Worm (Caenorhabditis elegans) whole organism, L1 larva: ENCODE data around the gene D2007.2.

Source experiments
- C04F5.9 ChIP-seq: sonication (generic microtip); optimal IDR thresholded peaks from 2 replicates; lab custom pipeline; 2016; ENCODE audit warnings: missing genetic modification characterization, missing compliant biosample characterization
- alr-1 ChIP-seq: fragments of 200-800 bp; sonication (Bioruptor generic); optimal IDR thresholded peaks from 2 replicates; lab custom pipeline; 2018; ENCODE audit warnings: borderline replicate concordance, mild to moderate bottlenecking, missing genetic modification characterization, missing compliant biosample characterization
- aly-2 ChIP-seq: fragments of 150-350 bp; optimal IDR thresholded peaks from 2 replicates; lab custom pipeline; 2014; ENCODE audit warnings: missing biosample characterization, missing genetic modification characterization
- ama-1 ChIP-seq: fragments of 150-350 bp; optimal IDR thresholded peaks from 2 replicates; lab custom pipeline; 2014
- blmp-1 ChIP-seq: fragments of 150-350 bp; optimal IDR thresholded peaks from 2 replicates; lab custom pipeline; 2014; ENCODE audit warnings: missing biosample characterization, missing genetic modification characterization
- ceh-8 ChIP-seq: fragments of 200-800 bp; sonication (Bioruptor generic); optimal IDR thresholded peaks from 2 replicates; lab custom pipeline; 2018; ENCODE audit warnings: mild to moderate bottlenecking, missing genetic modification characterization, moderate library complexity, missing compliant biosample characterization
- ces-1 ChIP-seq: fragments of 150-350 bp; optimal IDR thresholded peaks from 2 replicates; lab custom pipeline; 2014; ENCODE audit warnings: missing biosample characterization, missing genetic modification reagents, missing genetic modification characterization
- dsc-1 ChIP-seq: sonication (generic microtip); optimal IDR thresholded peaks from 2 replicates; lab custom pipeline; 2016; ENCODE audit warnings: mild to moderate bottlenecking, missing genetic modification characterization, missing compliant biosample characterization
- efl-1 ChIP-seq, 4 experiments: fragments of 150-350 bp; optimal IDR thresholded peaks in 3 of 4; peaks in 1 of 4; 1 replicate in 1 of 4; 2 replicates in 3 of 4; lab custom pipeline; 2014; ENCODE audit warnings: missing biosample characterization in 2 of 4, missing genetic modification characterization in 2 of 4, missing genetic modification reagents in 2 of 4
- efl-3 ChIP-seq: fragments of 200-800 bp; sonication (Bioruptor generic); optimal IDR thresholded peaks from 2 replicates; lab custom pipeline; 2018; ENCODE audit warnings: mild to moderate bottlenecking, missing genetic modification characterization, missing compliant biosample characterization
- egl-13 ChIP-seq: sonication (generic microtip); optimal IDR thresholded peaks from 2 replicates; lab custom pipeline; 2016; ENCODE audit warnings: missing genotype, missing genetic modification reagents, missing genetic modification characterization, missing compliant biosample characterization
- ets-5 ChIP-seq: fragments of 200-800 bp; sonication (Bioruptor generic); IDR thresholded peaks from 2 replicates; pipeline ENCODE4 v1.3.6; 2022; ENCODE audit warnings: missing genetic modification characterization, missing compliant biosample characterization
- fkh-8 ChIP-seq: sonication (generic microtip); optimal IDR thresholded peaks from 2 replicates; lab custom pipeline; 2016; ENCODE audit warnings: mild to moderate bottlenecking, missing genetic modification characterization, missing compliant biosample characterization
- hlh-4 ChIP-seq: sonication (generic microtip); optimal IDR thresholded peaks from 2 replicates; lab custom pipeline; 2016; ENCODE audit warnings: mild to moderate bottlenecking, missing genetic modification characterization, missing compliant biosample characterization
- hpl-2 ChIP-seq: fragments of 150-350 bp; optimal IDR thresholded peaks from 2 replicates; lab custom pipeline; 2014; ENCODE audit warnings: missing biosample characterization, missing genetic modification reagents, missing genetic modification characterization
- irx-1 ChIP-seq: sonication (generic microtip); optimal IDR thresholded peaks from 2 replicates; lab custom pipeline; 2016; ENCODE audit warnings: missing genetic modification characterization, missing compliant biosample characterization
- lin-14 ChIP-seq: fragments of 200-800 bp; sonication (Bioruptor generic); optimal IDR thresholded peaks from 2 replicates; lab custom pipeline; 2018; ENCODE audit warnings: mild to moderate bottlenecking, missing genetic modification characterization, moderate library complexity, missing compliant biosample characterization
- lin-35 ChIP-seq, 2 experiments: fragments of 150-350 bp; optimal IDR thresholded peaks; 2 replicates each; lab custom pipeline; 2014; ENCODE audit warnings: missing biosample characterization in 2 of 2, missing genetic modification characterization in 2 of 2, missing genetic modification reagents in 2 of 2
- lsy-2 ChIP-seq, 2 experiments: fragments of 150-350 bp; optimal IDR thresholded peaks; 2 replicates each; lab custom pipeline; 2014; ENCODE audit warnings: missing biosample characterization in 2 of 2, missing genetic modification characterization in 2 of 2
- mab-9 ChIP-seq: fragments of 200-800 bp; sonication (Bioruptor generic); IDR thresholded peaks from 2 replicates; pipeline ENCODE4 v1.3.6; 2022; ENCODE audit warnings: missing genetic modification reagents, missing genetic modification characterization, missing compliant biosample characterization
- mef-2 ChIP-seq: fragments of 150-350 bp; optimal IDR thresholded peaks from 2 replicates; lab custom pipeline; 2014; ENCODE audit warnings: missing biosample characterization, missing genetic modification characterization
- nhr-19 ChIP-seq: fragments of 200-800 bp; sonication (Bioruptor generic); conservative IDR thresholded peaks from 2 replicates; pipeline ENCODE4 v1.3.6; 2022; ENCODE audit warnings: missing genetic modification characterization, missing compliant biosample characterization
- nhr-47 ChIP-seq: sonication (generic microtip); optimal IDR thresholded peaks from 2 replicates; lab custom pipeline; 2016; ENCODE audit warnings: mild to moderate bottlenecking, missing genetic modification characterization, moderate library complexity, missing compliant biosample characterization
- nhr-71 ChIP-seq: sonication (generic microtip); optimal IDR thresholded peaks from 2 replicates; lab custom pipeline; 2016; ENCODE audit warnings: mild to moderate bottlenecking, missing genetic modification characterization, moderate library complexity, missing compliant biosample characterization
- nhr-77 ChIP-seq: fragments of 150-350 bp; optimal IDR thresholded peaks from 2 replicates; lab custom pipeline; 2014; ENCODE audit warnings: missing biosample characterization, missing genetic modification characterization
- nhr-85 ChIP-seq: sonication (generic microtip); peaks from one replicate; lab custom pipeline; 2016; ENCODE audit warnings: missing genetic modification characterization, inconsistent platforms, missing compliant biosample characterization
- nhr-90 ChIP-seq: sonication (generic microtip); optimal IDR thresholded peaks from 2 replicates; lab custom pipeline; 2016; ENCODE audit warnings: mild to moderate bottlenecking, missing genetic modification characterization, missing compliant biosample characterization; ENCODE audit not compliant: poor library complexity
- pag-3 ChIP-seq: sonication (generic microtip); optimal IDR thresholded peaks from 2 replicates; lab custom pipeline; 2017; ENCODE audit warnings: missing genetic modification characterization, mild to moderate bottlenecking, missing compliant biosample characterization, antibody characterized with exemption, borderline replicate concordance; ENCODE audit not compliant: insufficient read depth
- pax-3 ChIP-seq: fragments of 200-800 bp; sonication (Bioruptor generic); optimal IDR thresholded peaks from 2 replicates; lab custom pipeline; 2018; ENCODE audit warnings: mild to moderate bottlenecking, missing genetic modification characterization, moderate library complexity, missing compliant biosample characterization
- rnt-1 ChIP-seq: sonication (generic microtip); optimal IDR thresholded peaks from 2 replicates; lab custom pipeline; 2016; ENCODE audit warnings: mild to moderate bottlenecking, missing genetic modification characterization, moderate library complexity, missing compliant biosample characterization
- unc-62 ChIP-seq: fragments of 150-350 bp; optimal IDR thresholded peaks from 2 replicates; lab custom pipeline; 2014; ENCODE audit warnings: missing biosample characterization, missing genetic modification reagents, missing genetic modification characterization
- unc-86 ChIP-seq: sonication (generic microtip); optimal IDR thresholded peaks from 2 replicates; lab custom pipeline; 2016; ENCODE audit warnings: missing genetic modification characterization, missing compliant biosample characterization
- ztf-4 ChIP-seq: fragments of 150-350 bp; optimal IDR thresholded peaks from 2 replicates; lab custom pipeline; 2014; ENCODE audit warnings: missing biosample characterization, missing genetic modification characterization

Gene D2007.2

DNA sequence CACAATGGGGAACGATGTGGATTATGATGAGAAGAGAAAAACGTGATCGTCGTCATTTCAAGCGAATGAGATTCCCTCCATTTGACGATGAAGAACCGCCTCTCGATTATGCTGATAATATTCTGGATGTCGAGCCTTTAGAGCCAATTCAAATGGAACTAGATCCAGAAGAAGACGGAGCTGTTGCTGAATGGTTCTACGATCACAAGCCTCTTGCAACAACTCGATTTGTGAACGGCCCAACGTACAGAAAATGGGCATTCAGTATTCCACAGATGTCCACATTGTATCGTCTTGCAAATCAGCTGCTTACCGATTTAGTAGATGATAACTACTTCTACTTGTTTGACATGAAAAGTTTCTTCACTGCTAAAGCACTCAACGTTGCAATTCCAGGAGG, 16.0 kb downstream of the D2007.2 start:
- TF ChIP-seq hpl-2 (GFP tag; lab: Kevin White, UChicago) (no peak), lin-35 (GFP tag; optimal IDR thresholded peaks at IDR 0.05; lab: Kevin White, UChicago) (no peak), efl-3 (GFP tag; lab: Kevin White, UChicago) (no peak), unc-86 (tag; lab: Kevin White, UChicago) (no peak), ama-1 (lab: Kevin White, UChicago) (no peak), nhr-90 (tag; lab: Kevin White, UChicago) (no peak), blmp-1 (tag; lab: Kevin White, UChicago) (no peak), mef-2 (tag; lab: Kevin White, UChicago) (no peak), alr-1 (tag; lab: Kevin White, UChicago) (peak; percentile 71), efl-1 (optimal IDR thresholded peaks at IDR 0.05; lab: Kevin White, UChicago) (no peak), efl-1 (GFP tag; optimal IDR thresholded peaks at IDR 0.05 in 1 of 2; lab: Kevin White, UChicago) (peak in 1 of 2 experiments; percentile 41), nhr-71 (tag; lab: Kevin White, UChicago) (no peak), ets-5 (no peak), mab-9 (GFP tag; lab: Robert Waterston, UW) (no peak), unc-62 (GFP tag; lab: Kevin White, UChicago) (no peak), hlh-4 (tag; lab: Kevin White, UChicago) (no peak)

- peak; percentile 18 for TF ChIP-seq nhr-19 (GFP tag; lab: Robert Waterston, UW)
- peak; percentile 16 for TF ChIP-seq nhr-71 (tag; lab: Kevin White, UChicago)
- TF ChIP-seq lin-35 (GFP tag; optimal IDR thresholded peaks at IDR 0.05; lab: Kevin White, UChicago) = no peak
- peak; percentile 80 for TF ChIP-seq aly-2 (tag; lab: Kevin White, UChicago)
- peak; percentile 28 for TF ChIP-seq rnt-1
- TF ChIP-seq hpl-2 (GFP tag; lab: Kevin White, UChicago) = no peak
- peak in 1 of 2 experiments; percentile 12 for TF ChIP-seq lsy-2 (tag; optimal IDR thresholded peaks at IDR 0.05; lab: Kevin White, UChicago)
These were observed 23.9 kb downstream of the D2007.2 start for ce11 chrIII:8172609-8173133.

- no peak for TF ChIP-seq pag-3 (tag; lab: Kevin White, UChicago)
- no peak for TF ChIP-seq nhr-47 (tag; lab: Kevin White, UChicago)
- no peak for TF ChIP-seq ama-1 (lab: Kevin White, UChicago)
- TF ChIP-seq egl-13 (tag; lab: Kevin White, UChicago) = no peak
- TF ChIP-seq pax-3 = no peak
- no peak for TF ChIP-seq unc-62 (GFP tag; lab: Kevin White, UChicago)
- no peak for TF ChIP-seq irx-1 (tag; lab: Kevin White, UChicago)
- TF ChIP-seq ztf-4 (tag; lab: Kevin White, UChicago) = no peak
- no peak for TF ChIP-seq nhr-85
- no peak for TF ChIP-seq hlh-4 (tag; lab: Kevin White, UChicago)
- TF ChIP-seq fkh-8 (tag; lab: Kevin White, UChicago) = no peak
- TF ChIP-seq C04F5.9 (tag; lab: Kevin White, UChicago) = no peak
- TF ChIP-seq efl-1 (optimal IDR thresholded peaks at IDR 0.05; lab: Kevin White, UChicago) = no peak
- TF ChIP-seq efl-1 (GFP tag; optimal IDR thresholded peaks at IDR 0.05 in 1 of 2; lab: Kevin White, UChicago) = no peak
- TF ChIP-seq ces-1 (GFP tag; lab: Kevin White, UChicago) = no peak
- no peak for TF ChIP-seq alr-1 (tag; lab: Kevin White, UChicago)
- TF ChIP-seq ceh-8 (GFP tag; lab: Kevin White, UChicago) = no peak
- TF ChIP-seq nhr-77 (tag; lab: Kevin White, UChicago) = no peak
- no peak for TF ChIP-seq hpl-2 (GFP tag; lab: Kevin White, UChicago)
- TF ChIP-seq dsc-1 (tag; lab: Kevin White, UChicago) = no peak
- TF ChIP-seq ets-5 = no peak
- TF ChIP-seq, all 84 proteins: peak for 0
These were observed 26.5 kb downstream of the D2007.2 start for ce11 chrIII:8175263-8175662.

DNA sequence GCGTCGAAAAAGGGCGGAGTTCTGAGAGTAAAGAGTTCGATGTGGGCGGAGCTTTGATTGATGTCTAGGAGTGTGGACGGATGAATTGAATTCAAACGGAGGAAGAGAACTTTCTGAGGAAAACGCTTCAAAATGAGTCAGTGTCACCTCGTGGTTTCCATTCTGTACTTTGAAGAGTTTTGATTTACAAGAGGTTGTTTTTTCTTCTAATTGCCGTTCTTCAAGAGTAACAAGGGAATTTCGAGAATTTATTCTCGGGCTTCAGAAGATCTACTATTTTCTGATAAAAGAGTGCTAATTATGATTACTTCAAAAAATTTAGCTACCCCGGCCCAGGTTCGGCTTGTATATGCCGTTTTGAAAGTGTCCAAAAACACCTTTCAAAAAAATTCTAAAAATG, 27.5 kb downstream of the D2007.2 start, which contains the start of gene C50C3.12:
TSS of gene C50C3.12 (plus strand) at position 301 of the 400 bp plus-strand sequence.
- no peak for TF ChIP-seq hpl-2 (GFP tag; lab: Kevin White, UChicago)
- peak; percentile 3 for TF ChIP-seq lin-14 (GFP tag; lab: Kevin White, UChicago)
